Worm (Caenorhabditis elegans): ENCODE results near the gene F20D1.3.

F20D1.3 gene

ce11 chrX:14976840-14977534 lies 1.1 kb downstream of the F20D1.3 start:
- TF ChIP-seq ces-1 (GFP tag; optimal IDR thresholded peaks at IDR 0.05), result peak; percentile 87
- TF ChIP-seq unc-39 (tag; optimal IDR thresholded peaks at IDR 0.05), result no peak

DNA sequence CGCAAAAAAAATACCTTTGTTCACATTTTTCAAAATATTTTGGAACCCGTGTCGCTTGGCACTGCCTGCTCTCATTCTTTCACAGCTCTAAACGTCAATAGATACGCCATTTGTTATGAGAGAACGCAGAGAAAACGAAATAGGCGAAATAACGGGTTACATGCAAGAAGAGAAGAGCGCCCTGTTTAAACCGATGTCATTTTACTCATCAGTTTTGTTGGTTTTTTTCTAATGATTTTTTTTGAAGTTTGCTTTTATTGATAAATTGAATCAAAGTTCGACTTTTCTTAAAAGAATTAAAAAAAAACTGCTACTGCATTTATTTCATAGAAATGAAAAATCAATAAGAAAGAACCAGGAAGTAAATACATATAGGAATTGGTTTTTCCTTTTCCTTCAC lies 2.8 kb downstream of the F20D1.3 start:
- TF ChIP-seq unc-120 (tag; optimal IDR thresholded peaks at IDR 0.05; ENCODE audit: poor library complexity, severe bottlenecking), result peak; percentile 0
- no peak for TF ChIP-seq zip-8 (tag; optimal IDR thresholded peaks at IDR 0.05)
- TF ChIP-seq mab-5 (tag; optimal IDR thresholded peaks at IDR 0.05), result no peak
- peak; percentile 13 for TF ChIP-seq ces-1 (GFP tag; optimal IDR thresholded peaks at IDR 0.05)
- TF ChIP-seq hlh-1 (tag; optimal IDR thresholded peaks at IDR 0.05), result peak; percentile 53
- TF ChIP-seq blmp-1 (tag; optimal IDR thresholded peaks at IDR 0.05), result no peak

DNA sequence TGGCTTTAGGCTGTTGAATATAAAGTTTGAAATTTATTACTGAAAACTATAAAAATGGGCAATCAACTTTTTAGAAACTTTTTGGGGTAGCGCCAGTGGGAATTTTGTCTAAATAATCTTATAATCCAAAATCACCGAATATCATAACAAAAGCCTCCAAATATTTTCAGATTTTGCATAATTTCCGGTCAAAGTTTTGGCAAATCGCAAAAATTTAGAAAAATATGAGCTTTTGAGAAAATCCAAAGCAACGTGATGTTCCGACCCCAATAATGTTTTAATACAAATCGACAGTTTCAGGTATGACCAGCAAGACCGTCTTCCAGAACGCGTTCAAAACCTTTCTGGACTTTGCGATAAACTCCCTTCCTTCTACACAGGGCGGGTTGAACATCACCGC lies 3.5 kb downstream of the F20D1.3 start, which contains the start of gene emre-1:
emre-1 (plus strand) TSS at position 301 of the 400 bp plus-strand sequence.
- TF ChIP-seq lin-32 (GFP tag; optimal IDR thresholded peaks at IDR 0.05), result no peak
- TF ChIP-seq elt-1 (tag; optimal IDR thresholded peaks at IDR 0.05; ENCODE audit: borderline replicate concordance, insufficient read depth), result no peak
- TF ChIP-seq unc-39 (tag; optimal IDR thresholded peaks at IDR 0.05), result no peak
- no peak for TF ChIP-seq ceh-39 (tag; optimal IDR thresholded peaks at IDR 0.05)
- no peak for TF ChIP-seq hlh-1 (tag; optimal IDR thresholded peaks at IDR 0.05)
- TF ChIP-seq unc-62 (GFP tag; optimal IDR thresholded peaks at IDR 0.05), result no peak
- no peak for TF ChIP-seq ceh-43 (GFP tag; optimal IDR thresholded peaks at IDR 0.05)
- no peak for TF ChIP-seq mab-5 (tag; optimal IDR thresholded peaks at IDR 0.05)
- no peak for TF ChIP-seq zip-8 (tag; optimal IDR thresholded peaks at IDR 0.05)
- TF ChIP-seq lsy-2 (tag; optimal IDR thresholded peaks at IDR 0.05), result no peak
- no peak for TF ChIP-seq nhr-76 (tag; optimal IDR thresholded peaks at IDR 0.05)
- TF ChIP-seq drap-1 (GFP tag; optimal IDR thresholded peaks at IDR 0.05), result no peak
- no peak for TF ChIP-seq nhr-28 (tag; optimal IDR thresholded peaks at IDR 0.05)
- TF ChIP-seq lin-13 (tag; optimal IDR thresholded peaks at IDR 0.05), result no peak
- TF ChIP-seq cnd-1 (tag; optimal IDR thresholded peaks at IDR 0.05), result no peak
- TF ChIP-seq sem-2 (GFP tag; optimal IDR thresholded peaks at IDR 0.05), result no peak
- TF ChIP-seq blmp-1 (tag; optimal IDR thresholded peaks at IDR 0.05), result no peak
- no peak for TF ChIP-seq nhr-237 (tag; optimal IDR thresholded peaks at IDR 0.05)

- no peak for TF ChIP-seq pha-4 (tag; optimal IDR thresholded peaks at IDR 0.05)
- no peak for TF ChIP-seq elt-3 (tag; optimal IDR thresholded peaks at IDR 0.05)
- TF ChIP-seq flh-1 (GFP tag; optimal IDR thresholded peaks at IDR 0.05), result no peak
- no peak for TF ChIP-seq elt-1 (tag; optimal IDR thresholded peaks at IDR 0.05; ENCODE audit: borderline replicate concordance, insufficient read depth)
- TF ChIP-seq ztf-11 (tag; optimal IDR thresholded peaks at IDR 0.05), result no peak
- TF ChIP-seq sptf-1 (tag; optimal IDR thresholded peaks at IDR 0.05), result no peak
- no peak for TF ChIP-seq hlh-1 (tag; optimal IDR thresholded peaks at IDR 0.05)
- no peak for TF ChIP-seq cnd-1 (tag; optimal IDR thresholded peaks at IDR 0.05)
- no peak for TF ChIP-seq ceh-43 (GFP tag; optimal IDR thresholded peaks at IDR 0.05)
- no peak for TF ChIP-seq blmp-1 (tag; optimal IDR thresholded peaks at IDR 0.05)
- TF ChIP-seq unc-120 (tag; optimal IDR thresholded peaks at IDR 0.05; ENCODE audit: poor library complexity, severe bottlenecking), result no peak
Observed at ce11 chrX:14982525-14982924, 6.6 kb downstream of the F20D1.3 start, which contains the start of gene plp-2. plp-2 (minus strand) TSS chrX:14982804.

DNA sequence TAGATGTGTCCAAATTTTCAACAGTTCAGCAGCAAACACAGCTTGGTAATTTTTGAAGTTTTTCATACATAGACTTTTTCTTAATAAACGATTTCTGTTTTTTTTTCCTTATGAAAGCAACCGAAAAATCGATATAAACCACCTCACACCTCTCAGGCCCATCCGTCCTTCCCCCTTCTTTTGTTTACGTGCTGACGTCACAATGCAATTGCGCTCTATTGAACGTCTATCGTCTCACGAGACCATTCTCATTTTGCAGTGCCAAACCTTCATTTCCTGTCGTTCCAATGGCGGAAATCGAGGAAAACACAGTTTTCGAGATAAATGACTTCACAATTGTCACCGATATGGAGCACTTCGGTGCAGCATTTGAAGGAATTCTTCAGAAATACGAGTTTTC lies 7.4 kb downstream of the F20D1.3 start, which contains the start of gene rbg-1:
rbg-1 (plus strand) TSS at position 260 of the 400 bp plus-strand sequence.
- TF ChIP-seq flh-1 (GFP tag; optimal IDR thresholded peaks at IDR 0.05), result no peak
- no peak for TF ChIP-seq cnd-1 (tag; optimal IDR thresholded peaks at IDR 0.05)
- TF ChIP-seq nhr-237 (tag; optimal IDR thresholded peaks at IDR 0.05), result no peak
- TF ChIP-seq snpc-4 (tag; optimal IDR thresholded peaks at IDR 0.05), result no peak
- peak; percentile 75 for TF ChIP-seq mep-1 (tag; optimal IDR thresholded peaks at IDR 0.05)
- no peak for TF ChIP-seq nhr-76 (tag; optimal IDR thresholded peaks at IDR 0.05)
- peak; percentile 64 for TF ChIP-seq sptf-1 (tag; optimal IDR thresholded peaks at IDR 0.05)
- TF ChIP-seq lin-32 (GFP tag; optimal IDR thresholded peaks at IDR 0.05), result no peak
- no peak for TF ChIP-seq unc-120 (tag; optimal IDR thresholded peaks at IDR 0.05; ENCODE audit: poor library complexity, severe bottlenecking)
- TF ChIP-seq blmp-1 (tag; optimal IDR thresholded peaks at IDR 0.05), result no peak
- TF ChIP-seq unc-39 (tag; optimal IDR thresholded peaks at IDR 0.05), result no peak
- no peak for TF ChIP-seq bed-3 (GFP tag; optimal IDR thresholded peaks at IDR 0.05)
- TF ChIP-seq lin-13 (tag; optimal IDR thresholded peaks at IDR 0.05), result peak; percentile 74
- no peak for TF ChIP-seq mab-5 (tag; optimal IDR thresholded peaks at IDR 0.05)
- TF ChIP-seq zip-8 (tag; optimal IDR thresholded peaks at IDR 0.05), result no peak
- TF ChIP-seq M03D4.4 (tag; optimal IDR thresholded peaks at IDR 0.05), result no peak
- no peak for TF ChIP-seq elt-1 (tag; optimal IDR thresholded peaks at IDR 0.05; ENCODE audit: borderline replicate concordance, insufficient read depth)
- TF ChIP-seq elt-3 (tag; optimal IDR thresholded peaks at IDR 0.05), result no peak
- no peak for TF ChIP-seq ztf-11 (tag; optimal IDR thresholded peaks at IDR 0.05)
- no peak for TF ChIP-seq hlh-1 (tag; optimal IDR thresholded peaks at IDR 0.05)
- no peak for TF ChIP-seq nhr-2 (tag; optimal IDR thresholded peaks at IDR 0.05)
- TF ChIP-seq nhr-28 (tag; optimal IDR thresholded peaks at IDR 0.05), result no peak
- TF ChIP-seq ham-2 (GFP tag; optimal IDR thresholded peaks at IDR 0.05), result no peak
- TF ChIP-seq ces-1 (GFP tag; optimal IDR thresholded peaks at IDR 0.05), result peak; percentile 53
- TF ChIP-seq ceh-43 (GFP tag; optimal IDR thresholded peaks at IDR 0.05), result no peak
- no peak for TF ChIP-seq sem-2 (GFP tag; optimal IDR thresholded peaks at IDR 0.05)
- TF ChIP-seq nhr-12 (tag; optimal IDR thresholded peaks at IDR 0.05), result no peak
- peak; percentile 63 for TF ChIP-seq ceh-39 (tag; optimal IDR thresholded peaks at IDR 0.05)
- TF ChIP-seq tbx-8 (GFP tag; optimal IDR thresholded peaks at IDR 0.05), result no peak
- no peak for TF ChIP-seq unc-62 (GFP tag; optimal IDR thresholded peaks at IDR 0.05)
- TF ChIP-seq mls-2 (tag; optimal IDR thresholded peaks at IDR 0.05), result no peak
- peak; percentile 41 for TF ChIP-seq lsy-2 (tag; optimal IDR thresholded peaks at IDR 0.05)
- TF ChIP-seq pha-4 (tag; optimal IDR thresholded peaks at IDR 0.05), result peak; percentile 92
- TF ChIP-seq drap-1 (GFP tag; optimal IDR thresholded peaks at IDR 0.05), result no peak
- TF ChIP-seq ceh-83 (GFP tag; optimal IDR thresholded peaks at IDR 0.05), result no peak

Measured in whole organism, mixed stage, embryonic.